Fruit fly (Drosophila melanogaster): ENCODE data around the gene Spn.

- no peak for TF ChIP-seq psq (optimal IDR thresholded peaks at IDR 0.05)
- TF ChIP-seq ttk (optimal IDR thresholded peaks at IDR 0.05): no peak
- TF ChIP-seq insv (optimal IDR thresholded peaks at IDR 0.05): no peak
- no peak for TF ChIP-seq Myc (optimal IDR thresholded peaks at IDR 0.05)
- TF ChIP-seq h (optimal IDR thresholded peaks at IDR 0.05): no peak
Observed at dm6 chr3L:2479250-2479649, 74.8 kb downstream of the Spn start.

All from Kc167 (cell line).